Fruit fly (Drosophila melanogaster) S2 (cell line): ENCODE results near the gene RhoGAP5A.

ENCODE experiments used
- CG8478 ChIP-seq: fragments of >200 bp; optimal IDR thresholded peaks from 2 replicates; lab custom pipeline; 2018
- CTCF ChIP-seq, 2 experiments: fragments of >200 bp; optimal IDR thresholded peaks; 2 replicates each; lab custom pipeline; 2018

dm6 chrX:5589990-5590389 is 28.6 kb downstream of the RhoGAP5A start:
- TF ChIP-seq CTCF (optimal IDR thresholded peaks at IDR 0.05; lab: Kevin White, UChicago) (no peak), CG8478 (lab: Kevin White, UChicago) (no peak)
